Worm (Caenorhabditis elegans): ENCODE measurements around the gene F58E6.11.

F58E6.11 gene

ce11 chrV:9731852-9732251 is 25.9 kb downstream of the F58E6.11 start:
- TF ChIP-seq unc-62 (GFP tag; optimal IDR thresholded peaks at IDR 0.05) (peak; percentile 65), ham-2 (GFP tag; optimal IDR thresholded peaks at IDR 0.05) (peak; percentile 28), bed-3 (GFP tag; optimal IDR thresholded peaks at IDR 0.05) (no peak)

ce11 chrV:9730743-9731706 is 26.8 kb downstream of the F58E6.11 start:
- peak; percentile 82 for TF ChIP-seq lin-13 (tag; optimal IDR thresholded peaks at IDR 0.05)
- no peak for TF ChIP-seq elt-3 (tag; optimal IDR thresholded peaks at IDR 0.05)
- no peak for TF ChIP-seq elt-1 (tag; optimal IDR thresholded peaks at IDR 0.05; ENCODE audit: borderline replicate concordance, insufficient read depth)
- TF ChIP-seq M03D4.4 (tag; optimal IDR thresholded peaks at IDR 0.05), result peak; percentile 78
- peak; percentile 11 for TF ChIP-seq blmp-1 (tag; optimal IDR thresholded peaks at IDR 0.05)
- TF ChIP-seq unc-39 (tag; optimal IDR thresholded peaks at IDR 0.05), result no peak
- peak; percentile 55 for TF ChIP-seq ceh-43 (GFP tag; optimal IDR thresholded peaks at IDR 0.05)
- TF ChIP-seq ceh-83 (GFP tag; optimal IDR thresholded peaks at IDR 0.05), result no peak
- peak; percentile 37 for TF ChIP-seq lin-32 (GFP tag; optimal IDR thresholded peaks at IDR 0.05)
- peak; percentile 55 for TF ChIP-seq nhr-2 (tag; optimal IDR thresholded peaks at IDR 0.05)
- peak; percentile 77 for TF ChIP-seq ztf-11 (tag; optimal IDR thresholded peaks at IDR 0.05)
- peak; percentile 54 for TF ChIP-seq flh-1 (GFP tag; optimal IDR thresholded peaks at IDR 0.05)
- peak; percentile 70 for TF ChIP-seq hlh-1 (tag; optimal IDR thresholded peaks at IDR 0.05)
- no peak for TF ChIP-seq zip-8 (tag; optimal IDR thresholded peaks at IDR 0.05)
- TF ChIP-seq ceh-39 (tag; optimal IDR thresholded peaks at IDR 0.05), result peak; percentile 48
- peak; percentile 95 for TF ChIP-seq lsy-2 (tag; optimal IDR thresholded peaks at IDR 0.05)
- TF ChIP-seq unc-62 (GFP tag; optimal IDR thresholded peaks at IDR 0.05), result peak; percentile 83
- peak; percentile 90 for TF ChIP-seq sptf-1 (tag; optimal IDR thresholded peaks at IDR 0.05)
- no peak for TF ChIP-seq drap-1 (GFP tag; optimal IDR thresholded peaks at IDR 0.05)
- TF ChIP-seq unc-120 (tag; optimal IDR thresholded peaks at IDR 0.05; ENCODE audit: poor library complexity, severe bottlenecking), result peak; percentile 98
- peak; percentile 79 for TF ChIP-seq pha-4 (tag; optimal IDR thresholded peaks at IDR 0.05)
- peak; percentile 32 for TF ChIP-seq nhr-76 (tag; optimal IDR thresholded peaks at IDR 0.05)
- TF ChIP-seq nhr-237 (tag; optimal IDR thresholded peaks at IDR 0.05), result peak; percentile 80
- TF ChIP-seq ham-2 (GFP tag; optimal IDR thresholded peaks at IDR 0.05), result peak; percentile 97
- TF ChIP-seq mab-5 (tag; optimal IDR thresholded peaks at IDR 0.05), result peak; percentile 42
- TF ChIP-seq sem-2 (GFP tag; optimal IDR thresholded peaks at IDR 0.05), result peak; percentile 35
- peak; percentile 55 for TF ChIP-seq tbx-8 (GFP tag; optimal IDR thresholded peaks at IDR 0.05)
- peak; percentile 48 for TF ChIP-seq nhr-12 (tag; optimal IDR thresholded peaks at IDR 0.05)
- peak; percentile 38 for TF ChIP-seq mep-1 (tag; optimal IDR thresholded peaks at IDR 0.05)
- TF ChIP-seq cnd-1 (tag; optimal IDR thresholded peaks at IDR 0.05), result peak; percentile 17
- peak; percentile 90 for TF ChIP-seq mls-2 (tag; optimal IDR thresholded peaks at IDR 0.05)
- TF ChIP-seq nhr-28 (tag; optimal IDR thresholded peaks at IDR 0.05), result no peak
- no peak for TF ChIP-seq snpc-4 (tag; optimal IDR thresholded peaks at IDR 0.05)
- TF ChIP-seq ces-1 (GFP tag; optimal IDR thresholded peaks at IDR 0.05), result peak; percentile 37
- no peak for TF ChIP-seq bed-3 (GFP tag; optimal IDR thresholded peaks at IDR 0.05)

- no peak for TF ChIP-seq M03D4.4 (tag; optimal IDR thresholded peaks at IDR 0.05)
- TF ChIP-seq ceh-83 (GFP tag; optimal IDR thresholded peaks at IDR 0.05), result no peak
- TF ChIP-seq drap-1 (GFP tag; optimal IDR thresholded peaks at IDR 0.05), result no peak
- TF ChIP-seq ceh-39 (tag; optimal IDR thresholded peaks at IDR 0.05), result peak; percentile 91
- TF ChIP-seq mab-5 (tag; optimal IDR thresholded peaks at IDR 0.05), result no peak
- no peak for TF ChIP-seq elt-3 (tag; optimal IDR thresholded peaks at IDR 0.05)
- TF ChIP-seq cnd-1 (tag; optimal IDR thresholded peaks at IDR 0.05), result no peak
- TF ChIP-seq lsy-2 (tag; optimal IDR thresholded peaks at IDR 0.05), result peak; percentile 45
- TF ChIP-seq unc-39 (tag; optimal IDR thresholded peaks at IDR 0.05), result no peak
- no peak for TF ChIP-seq unc-120 (tag; optimal IDR thresholded peaks at IDR 0.05; ENCODE audit: poor library complexity, severe bottlenecking)
- TF ChIP-seq nhr-2 (tag; optimal IDR thresholded peaks at IDR 0.05), result no peak
- TF ChIP-seq blmp-1 (tag; optimal IDR thresholded peaks at IDR 0.05), result no peak
- peak; percentile 58 for TF ChIP-seq ces-1 (GFP tag; optimal IDR thresholded peaks at IDR 0.05)
- no peak for TF ChIP-seq nhr-76 (tag; optimal IDR thresholded peaks at IDR 0.05)
- no peak for TF ChIP-seq snpc-4 (tag; optimal IDR thresholded peaks at IDR 0.05)
- TF ChIP-seq sptf-1 (tag; optimal IDR thresholded peaks at IDR 0.05), result no peak
- TF ChIP-seq mls-2 (tag; optimal IDR thresholded peaks at IDR 0.05), result no peak
- TF ChIP-seq elt-1 (tag; optimal IDR thresholded peaks at IDR 0.05; ENCODE audit: borderline replicate concordance, insufficient read depth), result no peak
- TF ChIP-seq flh-1 (GFP tag; optimal IDR thresholded peaks at IDR 0.05), result no peak
- no peak for TF ChIP-seq tbx-8 (GFP tag; optimal IDR thresholded peaks at IDR 0.05)
- no peak for TF ChIP-seq bed-3 (GFP tag; optimal IDR thresholded peaks at IDR 0.05)
- TF ChIP-seq nhr-28 (tag; optimal IDR thresholded peaks at IDR 0.05), result no peak
- no peak for TF ChIP-seq ztf-11 (tag; optimal IDR thresholded peaks at IDR 0.05)
- no peak for TF ChIP-seq ceh-43 (GFP tag; optimal IDR thresholded peaks at IDR 0.05)
- TF ChIP-seq nhr-12 (tag; optimal IDR thresholded peaks at IDR 0.05), result no peak
- TF ChIP-seq lin-13 (tag; optimal IDR thresholded peaks at IDR 0.05), result no peak
- TF ChIP-seq sem-2 (GFP tag; optimal IDR thresholded peaks at IDR 0.05), result no peak
- peak; percentile 76 for TF ChIP-seq mep-1 (tag; optimal IDR thresholded peaks at IDR 0.05)
- TF ChIP-seq lin-32 (GFP tag; optimal IDR thresholded peaks at IDR 0.05), result no peak
- peak; percentile 73 for TF ChIP-seq pha-4 (tag; optimal IDR thresholded peaks at IDR 0.05)
- no peak for TF ChIP-seq ham-2 (GFP tag; optimal IDR thresholded peaks at IDR 0.05)
- peak; percentile 16 for TF ChIP-seq hlh-1 (tag; optimal IDR thresholded peaks at IDR 0.05)
- no peak for TF ChIP-seq zip-8 (tag; optimal IDR thresholded peaks at IDR 0.05)
- no peak for TF ChIP-seq unc-62 (GFP tag; optimal IDR thresholded peaks at IDR 0.05)
- TF ChIP-seq nhr-237 (tag; optimal IDR thresholded peaks at IDR 0.05), result no peak
Measured at ce11 chrV:9729462-9730162, 28.2 kb downstream of the F58E6.11 start, which contains the start of the genes aagr-3 and drap-1. Gene aagr-3 (minus strand): TSS chrV:9729512. Gene drap-1 (plus strand): TSS chrV:9730106.
